Fruit fly (Drosophila melanogaster): ENCODE measurements around the gene Cpr65Aw.

- TF ChIP-seq Eip93F (GFP tag; optimal IDR thresholded peaks at IDR 0.05) (no peak), fd59A (GFP tag; optimal IDR thresholded peaks at IDR 0.05) (peak; percentile 1), net (GFP tag; optimal IDR thresholded peaks at IDR 0.05) (no peak), Sox102F (GFP tag; optimal IDR thresholded peaks at IDR 0.05) (no peak), Hr39 (GFP tag; optimal IDR thresholded peaks at IDR 0.05) (peak; percentile 71), CG6276 (GFP tag; optimal IDR thresholded peaks at IDR 0.05) (no peak), cyc (GFP tag; optimal IDR thresholded peaks at IDR 0.05) (peak; percentile 46)
Observed at dm6 chr3L:6188995-6189927, 47.0 kb upstream of the Cpr65Aw start, which contains the start of the genes D19A and CG7386.
